Worm (Caenorhabditis elegans): Measurements from ENCODE around the gene Y50D4C.12.

Y50D4C.12 gene

DNA sequence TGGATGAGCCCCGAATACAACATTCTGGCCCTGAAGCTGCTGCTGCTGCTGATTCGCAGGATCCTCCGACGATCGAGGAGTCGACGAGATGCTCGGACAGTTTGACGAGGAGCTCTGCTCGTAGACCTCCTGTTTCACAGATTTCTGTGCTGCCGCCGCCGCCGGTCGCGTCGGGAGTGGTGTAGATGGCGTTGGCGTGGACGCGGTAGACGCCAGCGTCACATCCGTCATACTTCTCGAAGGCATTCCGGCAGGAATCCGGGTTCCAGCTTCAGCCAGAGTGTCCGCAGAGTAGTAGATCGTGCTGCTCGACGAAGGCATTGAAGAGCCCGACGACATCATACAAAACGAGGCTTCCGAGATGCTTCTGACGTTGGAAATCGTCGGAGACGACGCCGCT, 18.8 kb downstream of the Y50D4C.12 start:
- TF ChIP-seq ceh-34 (tag; optimal IDR thresholded peaks at IDR 0.05) (no peak), fkh-6 (tag; optimal IDR thresholded peaks at IDR 0.05) (no peak), hlh-6 (tag; optimal IDR thresholded peaks at IDR 0.05) (peak; percentile 16)

DNA sequence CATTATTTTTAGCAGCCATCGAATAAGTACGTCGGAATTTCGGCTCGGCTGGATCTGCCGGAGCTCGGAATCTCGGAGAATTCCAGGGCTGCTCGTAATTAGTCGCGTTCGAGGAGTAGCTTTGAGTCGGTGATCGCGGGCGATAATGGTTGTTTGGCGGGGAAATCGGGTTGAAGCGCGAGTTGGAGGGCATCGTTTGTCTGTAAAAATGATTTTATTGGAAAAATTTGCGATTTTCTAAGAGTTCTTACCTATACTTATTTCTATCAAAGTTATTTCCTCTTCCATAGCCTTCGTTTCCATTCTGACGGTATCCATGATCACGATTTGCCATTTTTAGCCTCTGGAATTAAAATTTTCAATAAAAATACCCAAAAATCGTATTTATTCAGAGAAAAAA, 21.0 kb downstream of the Y50D4C.12 start, which contains the start of gene Y50D4C.5:
TSS of gene Y50D4C.5 (minus strand) at position 345 of the 400 bp plus-strand sequence.
- TF ChIP-seq nhr-11 (tag; optimal IDR thresholded peaks at IDR 0.05) (no peak), ceh-19 (GFP tag; optimal IDR thresholded peaks at IDR 0.05) (no peak), madf-2 (tag; optimal IDR thresholded peaks at IDR 0.05) (no peak), ets-4 (tag; optimal IDR thresholded peaks at IDR 0.05) (no peak), hlh-6 (tag; optimal IDR thresholded peaks at IDR 0.05) (no peak)

DNA sequence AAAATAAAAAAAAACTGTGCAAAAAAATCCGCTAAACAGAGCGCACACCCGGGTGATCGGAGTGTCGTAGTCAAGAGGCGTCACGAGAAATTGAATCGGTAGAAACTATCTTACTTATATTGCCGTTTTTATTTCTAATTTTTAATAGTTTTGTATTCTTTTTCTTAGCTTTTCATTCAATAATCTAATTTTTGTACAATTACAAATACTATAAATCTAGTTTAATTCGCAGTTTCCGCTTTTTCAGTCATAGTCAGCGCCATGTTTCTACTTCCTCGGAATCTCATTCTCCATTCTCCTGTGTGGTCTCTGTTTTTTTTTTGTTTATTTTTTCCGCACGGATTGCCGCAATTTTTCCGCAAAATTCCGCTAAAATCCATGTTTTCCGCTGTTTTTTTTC, 21.4 kb downstream of the Y50D4C.12 start:
- peak; percentile 99 for TF ChIP-seq tbx-7 (tag; optimal IDR thresholded peaks at IDR 0.05)
- peak; percentile 83 for TF ChIP-seq rnt-1 (tag; optimal IDR thresholded peaks at IDR 0.05)
- no peak for TF ChIP-seq pat-9 (tag; optimal IDR thresholded peaks at IDR 0.05)
- peak; percentile 97 for TF ChIP-seq fax-1 (tag; optimal IDR thresholded peaks at IDR 0.05)
- no peak for TF ChIP-seq nhr-11 (tag; optimal IDR thresholded peaks at IDR 0.05)
- peak; percentile 96 for TF ChIP-seq pqm-1 (tag; optimal IDR thresholded peaks at IDR 0.05)
- TF ChIP-seq hlh-15 (tag; optimal IDR thresholded peaks at IDR 0.05) = peak; percentile 93
- peak; percentile 100 for TF ChIP-seq ceh-31 (tag; optimal IDR thresholded peaks at IDR 0.05)
- TF ChIP-seq ztf-16 (tag; optimal IDR thresholded peaks at IDR 0.05) = peak; percentile 86
- TF ChIP-seq che-1 (tag; optimal IDR thresholded peaks at IDR 0.05) = peak; percentile 52
- TF ChIP-seq ceh-24 (tag; optimal IDR thresholded peaks at IDR 0.05) = peak; percentile 42
- TF ChIP-seq ceh-19 (GFP tag; optimal IDR thresholded peaks at IDR 0.05) = peak; percentile 80
- peak; percentile 41 for TF ChIP-seq gmeb-2 (tag; optimal IDR thresholded peaks at IDR 0.05)
- no peak for TF ChIP-seq hlh-30 (tag; optimal IDR thresholded peaks at IDR 0.05; ENCODE audit: insufficient read depth)
- TF ChIP-seq syd-9 (tag; optimal IDR thresholded peaks at IDR 0.05) = peak; percentile 89
- no peak for TF ChIP-seq hlh-13 (GFP tag; optimal IDR thresholded peaks at IDR 0.05)
- peak; percentile 33 for TF ChIP-seq T23F11.4 (GFP tag; optimal IDR thresholded peaks at IDR 0.05)
- peak; percentile 96 for TF ChIP-seq ahr-1 (tag; optimal IDR thresholded peaks at IDR 0.05)
- TF ChIP-seq ceh-6 (GFP tag; optimal IDR thresholded peaks at IDR 0.05) = peak; percentile 6
- peak; percentile 79 for TF ChIP-seq pag-3 (tag; optimal IDR thresholded peaks at IDR 0.05; ENCODE audit: borderline replicate concordance)
- peak; percentile 97 for TF ChIP-seq lim-6 (tag; optimal IDR thresholded peaks at IDR 0.05)
- TF ChIP-seq sox-4 (tag; optimal IDR thresholded peaks at IDR 0.05) = peak; percentile 46
- no peak for TF ChIP-seq lin-11 (tag; optimal IDR thresholded peaks at IDR 0.05)
- peak; percentile 65 for TF ChIP-seq madf-2 (tag; optimal IDR thresholded peaks at IDR 0.05)
- peak; percentile 86 for TF ChIP-seq ttx-3 (tag; optimal IDR thresholded peaks at IDR 0.05)
- no peak for TF ChIP-seq sox-2 (GFP tag; IDR thresholded peaks at IDR 0.05)
- TF ChIP-seq pha-4 (tag; optimal IDR thresholded peaks at IDR 0.05) = no peak
- peak; percentile 95 for TF ChIP-seq hlh-8 (tag; optimal IDR thresholded peaks at IDR 0.05)
- TF ChIP-seq ceh-34 (tag; optimal IDR thresholded peaks at IDR 0.05) = peak; percentile 90
- peak; percentile 98 for TF ChIP-seq ceh-14 (tag; optimal IDR thresholded peaks at IDR 0.05)
- peak; percentile 97 for TF ChIP-seq ref-2 (tag; optimal IDR thresholded peaks at IDR 0.05)
- peak; percentile 72 for TF ChIP-seq sdc-2 (tag; optimal IDR thresholded peaks at IDR 0.05)
- TF ChIP-seq eyg-1 (tag; optimal IDR thresholded peaks at IDR 0.05) = peak; percentile 94
- TF ChIP-seq ceh-30 (tag; optimal IDR thresholded peaks at IDR 0.05) = no peak
- TF ChIP-seq Y22D7AL.16 (tag; optimal IDR thresholded peaks at IDR 0.05) = peak; percentile 35
- TF ChIP-seq C08G9.2 (tag; optimal IDR thresholded peaks at IDR 0.05) = peak; percentile 97
- no peak for TF ChIP-seq ceh-22 (tag; optimal IDR thresholded peaks at IDR 0.05)
- TF ChIP-seq zip-5 (tag; optimal IDR thresholded peaks at IDR 0.05) = peak; percentile 99
- TF ChIP-seq ceh-2 (tag; optimal IDR thresholded peaks at IDR 0.05) = peak; percentile 99
- TF ChIP-seq unc-55 (GFP tag; optimal IDR thresholded peaks at IDR 0.05) = peak; percentile 37
- TF ChIP-seq ceh-18 (tag; optimal IDR thresholded peaks at IDR 0.05) = peak; percentile 57
- peak; percentile 68 for TF ChIP-seq C38D4.7 (GFP tag; optimal IDR thresholded peaks at IDR 0.05)
- TF ChIP-seq nfya-1 (tag; optimal IDR thresholded peaks at IDR 0.05) = peak; percentile 34
- TF ChIP-seq nhr-232 (tag; optimal IDR thresholded peaks at IDR 0.05) = peak; percentile 25
- TF ChIP-seq elt-2 (tag; optimal IDR thresholded peaks at IDR 0.05) = peak; percentile 96
- no peak for TF ChIP-seq ceh-48 (tag; optimal IDR thresholded peaks at IDR 0.05)
